Fruit fly (Drosophila melanogaster) whole organism, embryonic: ENCODE measurements around the gene trr.
A peak's percentile ranks its signal among the peaks of the same experiment; 100 is the strongest.

ENCODE experiments used
- Atf3 ChIP-seq: fragments of 200-800 bp; sonication (Bioruptor generic); optimal IDR thresholded peaks from 3 replicates; lab custom pipeline; 2016; ENCODE audit warnings: missing biosample characterization, missing genetic modification characterization
- B-H2 ChIP-seq: fragments of 200-800 bp; sonication (Bioruptor generic); optimal IDR thresholded peaks from 2 replicates; lab custom pipeline; 2018; ENCODE audit warnings: missing biosample characterization, mild to moderate bottlenecking, missing genetic modification characterization
- CG10147 ChIP-seq: fragments of 200-800 bp; sonication (Bioruptor generic); optimal IDR thresholded peaks from 2 replicates; lab custom pipeline; 2019; ENCODE audit warnings: missing biosample characterization, mild to moderate bottlenecking, missing genetic modification characterization, moderate library complexity
- CG10209 ChIP-seq: fragments of 200-800 bp; sonication (Bioruptor generic); optimal IDR thresholded peaks from 3 replicates; lab custom pipeline; 2017; ENCODE audit warnings: missing biosample characterization, mild to moderate bottlenecking, missing genetic modification characterization, missing genetic modification reagents
- CG10462 ChIP-seq: fragments of 200-800 bp; sonication (Bioruptor generic); optimal IDR thresholded peaks from 2 replicates; lab custom pipeline; 2016; ENCODE audit warnings: missing biosample characterization, missing genetic modification characterization
- CG11456 ChIP-seq: fragments of 200-800 bp; sonication (Bioruptor generic); IDR thresholded peaks from 3 replicates; pipeline ENCODE4 v1.3.6; 2022; ENCODE audit warnings: missing biosample characterization, missing genetic modification characterization
- CG11696 ChIP-seq: fragments of 200-800 bp; sonication (Bioruptor generic); IDR thresholded peaks from 2 replicates; pipeline ENCODE4 v1.3.6; 2022; ENCODE audit warnings: missing biosample characterization, missing genetic modification characterization
- CG13287 ChIP-seq: fragments of 200-800 bp; sonication (Bioruptor generic); IDR thresholded peaks from 2 replicates; pipeline ENCODE4 v1.3.6; 2022; ENCODE audit warnings: missing biosample characterization, missing genetic modification characterization; ENCODE audit not compliant: partially characterized antibody
- CG13424 ChIP-seq: fragments of 200-800 bp; sonication (Bioruptor generic); optimal IDR thresholded peaks from 2 replicates; lab custom pipeline; 2019; ENCODE audit warnings: missing biosample characterization, mild to moderate bottlenecking, missing genetic modification characterization, moderate library complexity
- CG14014 ChIP-seq: fragments of 200-800 bp; sonication (Bioruptor generic); IDR thresholded peaks from 2 replicates; pipeline ENCODE4 v1.3.6; 2022; ENCODE audit warnings: missing biosample characterization, missing genetic modification characterization
- CG15269 ChIP-seq: fragments of 200-800 bp; sonication (Bioruptor generic); optimal IDR thresholded peaks from 2 replicates; lab custom pipeline; 2018; ENCODE audit warnings: missing biosample characterization, mild to moderate bottlenecking, missing genetic modification characterization, moderate library complexity
- CG15696 ChIP-seq: fragments of 200-800 bp; sonication (Bioruptor generic); optimal IDR thresholded peaks from 2 replicates; lab custom pipeline; 2019; ENCODE audit warnings: missing biosample characterization, mild to moderate bottlenecking, missing genetic modification characterization, moderate library complexity
- CG2889 ChIP-seq: fragments of 200-800 bp; sonication (Bioruptor generic); IDR thresholded peaks from 3 replicates; pipeline ENCODE4 v1.3.6; 2022; ENCODE audit warnings: missing biosample characterization, missing genetic modification characterization
- CG30431 ChIP-seq: fragments of 200-800 bp; sonication (Bioruptor generic); optimal IDR thresholded peaks from 2 replicates; lab custom pipeline; 2017; ENCODE audit warnings: missing biosample characterization, missing genetic modification characterization
- CG31224 ChIP-seq: fragments of 200-800 bp; sonication (Bioruptor generic); IDR thresholded peaks from 2 replicates; pipeline ENCODE4 v1.3.6; 2022; ENCODE audit warnings: missing biosample characterization, missing genetic modification characterization
- CG4360 ChIP-seq: fragments of 200-800 bp; sonication (Bioruptor generic); IDR thresholded peaks from 2 replicates; pipeline ENCODE4 v1.3.6; 2022; ENCODE audit warnings: missing biosample characterization, missing genetic modification characterization
- CG4404 ChIP-seq: fragments of 200-800 bp; sonication (Bioruptor generic); IDR thresholded peaks from 2 replicates; pipeline ENCODE4 v1.3.6; 2022; ENCODE audit warnings: missing biosample characterization, missing genetic modification characterization
- CG4424 ChIP-seq: fragments of 200-800 bp; sonication (Bioruptor generic); optimal IDR thresholded peaks from 3 replicates; lab custom pipeline; 2016; ENCODE audit warnings: missing biosample characterization, missing genetic modification characterization
- CG6654 ChIP-seq: fragments of 200-800 bp; sonication (Bioruptor generic); optimal IDR thresholded peaks from 2 replicates; lab custom pipeline; 2017; ENCODE audit warnings: missing biosample characterization, mild to moderate bottlenecking, missing genetic modification characterization
- CG6813 ChIP-seq: fragments of 200-800 bp; sonication (Bioruptor generic); optimal IDR thresholded peaks from 2 replicates; lab custom pipeline; 2017; ENCODE audit warnings: missing biosample characterization, missing genetic modification characterization, mild to moderate bottlenecking, moderate library complexity, missing genetic modification reagents
- CG9215 ChIP-seq: fragments of 200-800 bp; sonication (Bioruptor generic); IDR thresholded peaks from 2 replicates; pipeline ENCODE4 v1.3.6; 2022; ENCODE audit warnings: missing biosample characterization, missing genetic modification characterization
- CG9876 ChIP-seq: fragments of 200-800 bp; sonication (Bioruptor generic); optimal IDR thresholded peaks from 2 replicates; lab custom pipeline; 2016; ENCODE audit warnings: missing biosample characterization, missing genetic modification characterization
- D19B ChIP-seq: fragments of 200-800 bp; sonication (Bioruptor generic); optimal IDR thresholded peaks from 2 replicates; lab custom pipeline; 2017; ENCODE audit warnings: missing biosample characterization, mild to moderate bottlenecking, missing genetic modification characterization
- Dfd ChIP-seq, 2 experiments: fragments of >200 bp; optimal IDR thresholded peaks; 2 replicates each; lab custom pipeline; 2017; ENCODE audit warnings: missing biosample characterization in 2 of 2, missing genetic modification characterization in 2 of 2
- Dip3 ChIP-seq: fragments of 200-800 bp; sonication (Bioruptor generic); optimal IDR thresholded peaks from 3 replicates; lab custom pipeline; 2016; ENCODE audit warnings: missing biosample characterization, missing genetic modification characterization
- Ets97D ChIP-seq: fragments of 200-800 bp; sonication (Bioruptor generic); optimal IDR thresholded peaks from 3 replicates; lab custom pipeline; 2016; ENCODE audit warnings: missing biosample characterization, missing genetic modification characterization
- Max ChIP-seq: fragments of 200-800 bp; sonication (Bioruptor generic); optimal IDR thresholded peaks from 2 replicates; lab custom pipeline; 2016; ENCODE audit warnings: missing biosample characterization, mild to moderate bottlenecking, missing genetic modification characterization
- Meics ChIP-seq: fragments of 200-800 bp; sonication (Bioruptor generic); optimal IDR thresholded peaks from 2 replicates; lab custom pipeline; 2017; ENCODE audit warnings: missing biosample characterization, mild to moderate bottlenecking, missing genetic modification characterization
- NFAT ChIP-seq: fragments of 200-800 bp; sonication (Bioruptor generic); IDR thresholded peaks from 2 replicates; pipeline ENCODE4 v1.3.6; 2022; ENCODE audit warnings: missing biosample characterization, missing genetic modification characterization
- NK7.1 ChIP-seq: fragments of 200-800 bp; sonication (Bioruptor generic); optimal IDR thresholded peaks from 3 replicates; lab custom pipeline; 2016; ENCODE audit warnings: missing biosample characterization, missing genetic modification characterization
- Side ChIP-seq: fragments of 200-800 bp; sonication (Bioruptor generic); optimal IDR thresholded peaks from 2 replicates; lab custom pipeline; 2016; ENCODE audit warnings: missing biosample characterization, missing genetic modification characterization
- Sry-δ ChIP-seq: fragments of 200-800 bp; sonication (Bioruptor generic); optimal IDR thresholded peaks from 2 replicates; lab custom pipeline; 2016; ENCODE audit warnings: missing biosample characterization, missing genetic modification characterization
- Taf1 ChIP-seq: fragments of 200-800 bp; sonication (Bioruptor generic); IDR thresholded peaks from 2 replicates; pipeline ENCODE4 v1.3.6; 2022; ENCODE audit warnings: missing biosample characterization, missing genetic modification characterization
- Xrp1 ChIP-seq: fragments of 200-800 bp; sonication (Bioruptor generic); IDR thresholded peaks from 2 replicates; pipeline ENCODE4 v1.3.6; 2022; ENCODE audit warnings: missing biosample characterization, missing genetic modification characterization
- bowl ChIP-seq: fragments of 200-800 bp; sonication (Bioruptor generic); IDR thresholded peaks from 2 replicates; pipeline ENCODE4 v1.3.6; 2022; ENCODE audit warnings: missing biosample characterization, missing genetic modification characterization
- cg ChIP-seq: fragments of 200-800 bp; sonication (Bioruptor generic); optimal IDR thresholded peaks from 3 replicates; lab custom pipeline; 2019; ENCODE audit warnings: missing biosample characterization, mild to moderate bottlenecking, missing genetic modification characterization, moderate library complexity
- chm ChIP-seq: fragments of 200-800 bp; sonication (Bioruptor generic); IDR thresholded peaks from 2 replicates; pipeline ENCODE4 v1.3.6; 2022; ENCODE audit warnings: missing biosample characterization, missing genetic modification characterization
- chn ChIP-seq: fragments of 200-800 bp; sonication (Bioruptor generic); optimal IDR thresholded peaks from 2 replicates; lab custom pipeline; 2016; ENCODE audit warnings: missing biosample characterization, missing genetic modification characterization
- crc ChIP-seq: fragments of 200-800 bp; sonication (Bioruptor generic); optimal IDR thresholded peaks from 2 replicates; lab custom pipeline; 2016; ENCODE audit warnings: missing biosample characterization, missing genetic modification characterization
- dati ChIP-seq: fragments of 200-800 bp; sonication (Bioruptor generic); IDR thresholded peaks from 2 replicates; pipeline ENCODE4 v1.3.6; 2022; ENCODE audit warnings: missing biosample characterization, missing genetic modification characterization
- eve ChIP-seq, 2 experiments: fragments of >200 bp; optimal IDR thresholded peaks; 2 replicates each; lab custom pipeline; 2017; ENCODE audit warnings: missing biosample characterization in 2 of 2, missing genetic modification characterization in 2 of 2
- h ChIP-seq: fragments of >200 bp; optimal IDR thresholded peaks from 2 replicates; lab custom pipeline; 2017
- lab ChIP-seq: fragments of 200-800 bp; sonication (Bioruptor generic); optimal IDR thresholded peaks from 3 replicates; lab custom pipeline; 2017; ENCODE audit warnings: missing biosample characterization, missing genetic modification characterization, mild to moderate bottlenecking, moderate library complexity, missing genetic modification reagents
- lov ChIP-seq, 2 experiments: fragments of 200-800 bp in 1 of 2; fragments of >200 bp in 1 of 2; sonication (Bioruptor generic) in 1 of 2; IDR thresholded peaks in 1 of 2; optimal IDR thresholded peaks in 1 of 2; 2 replicates in 1 of 2; 3 replicates in 1 of 2; pipeline versions ENCODE4 v1.3.6 to Lab custom; 2017 to 2022; ENCODE audit warnings: missing biosample characterization in 1 of 2, missing genetic modification characterization in 1 of 2
- pita ChIP-seq: fragments of 200-800 bp; sonication (Bioruptor generic); optimal IDR thresholded peaks from 2 replicates; lab custom pipeline; 2017; ENCODE audit warnings: missing biosample characterization, mild to moderate bottlenecking, missing genetic modification characterization
- pzg ChIP-seq: fragments of 200-800 bp; sonication (Bioruptor generic); optimal IDR thresholded peaks from 3 replicates; lab custom pipeline; 2018; ENCODE audit warnings: missing biosample characterization, mild to moderate bottlenecking, missing genetic modification characterization, moderate library complexity
- ro ChIP-seq: fragments of 200-800 bp; sonication (Bioruptor generic); IDR thresholded peaks from 2 replicates; pipeline ENCODE4 v1.3.6; 2022; ENCODE audit warnings: missing biosample characterization, missing genetic modification characterization
- salm ChIP-seq: fragments of 200-800 bp; sonication (Bioruptor generic); optimal IDR thresholded peaks from 2 replicates; lab custom pipeline; 2018; ENCODE audit warnings: missing biosample characterization, mild to moderate bottlenecking, missing genetic modification characterization
- sd ChIP-seq: fragments of 200-800 bp; sonication (Bioruptor generic); optimal IDR thresholded peaks from 3 replicates; lab custom pipeline; 2018; ENCODE audit warnings: missing biosample characterization, mild to moderate bottlenecking, missing genetic modification characterization, moderate library complexity
- tll ChIP-seq, 2 experiments: fragments of 200-800 bp in 1 of 2; fragments of >200 bp in 1 of 2; sonication (Bioruptor generic) in 1 of 2; optimal IDR thresholded peaks; 2 replicates each; lab custom pipeline; 2017 to 2019; ENCODE audit warnings: missing biosample characterization in 2 of 2, missing genetic modification characterization in 2 of 2, mild to moderate bottlenecking in 1 of 2, moderate library complexity in 1 of 2
- vvl ChIP-seq: fragments of 200-800 bp; sonication (Bioruptor generic); IDR thresholded peaks from 2 replicates; pipeline ENCODE4 v1.3.6; 2022; ENCODE audit warnings: missing biosample characterization, missing genetic modification characterization

The trr gene

dm6 chrX:1858867-1859266 is 30.9 kb downstream of the trr start, which contains the start of gene Lamtor5 (continued):
- TF ChIP-seq pzg (GFP tag; lab: Kevin White, UChicago) = peak; percentile 55
- no peak for TF ChIP-seq CG9215
- no peak for TF ChIP-seq CG6813
- TF ChIP-seq CG11456 = 0 out of 3 replicates have a peak, but pooled peaks have one; percentile 33
- TF ChIP-seq Dfd (GFP tag; optimal IDR thresholded peaks at IDR 0.05; lab: Kevin White, UChicago) = no peak
- TF ChIP-seq CG13287 = peak; percentile 44
- TF ChIP-seq Taf1 (GFP tag; lab: Robert Waterston, UW) = 0 out of 2 replicates have a peak, but pooled peaks have one; percentile 29
- TF ChIP-seq CG4424 = no peak
- TF ChIP-seq CG15269 (tag; lab: Kevin White, UChicago) = peak; percentile 45
- TF ChIP-seq CG30431 (GFP tag; lab: Kevin White, UChicago) = no peak
- no peak for TF ChIP-seq CG10147 (GFP tag; lab: Kevin White, UChicago)
- no peak for TF ChIP-seq lov (optimal IDR thresholded peaks at IDR 0.05; lab: Kevin White, UChicago)
- no peak for TF ChIP-seq lov (GFP tag; IDR thresholded peaks at IDR 0.05; lab: Robert Waterston, UW)
- TF ChIP-seq NFAT (GFP tag; lab: Robert Waterston, UW) = no peak; the same call in 1 of the 2 replicates
- TF ChIP-seq CG13424 = peak; percentile 50
- no peak for TF ChIP-seq ro (GFP tag; lab: Robert Waterston, UW)
- TF ChIP-seq Dip3 (GFP tag; lab: Kevin White, UChicago) = peak; percentile 30
- TF ChIP-seq Meics = peak; percentile 54
- TF ChIP-seq B-H2 (GFP tag; lab: Kevin White, UChicago) = peak; percentile 1
- no peak for TF ChIP-seq chn (GFP tag; lab: Kevin White, UChicago)
- peak; percentile 14 for TF ChIP-seq Sry-δ (GFP tag; lab: Kevin White, UChicago)
- TF ChIP-seq vvl (GFP tag; lab: Robert Waterston, UW) = 0 out of 2 replicates have a peak, but pooled peaks have one; percentile 28
- TF ChIP-seq tll (GFP tag; optimal IDR thresholded peaks at IDR 0.05; lab: Kevin White, UChicago) = no peak
- no peak for TF ChIP-seq CG10462 (GFP tag; lab: Kevin White, UChicago)
- no peak for TF ChIP-seq CG2889 (GFP tag; lab: Robert Waterston, UW)
- peak; percentile 16 for TF ChIP-seq Atf3 (GFP tag; lab: Kevin White, UChicago)
- peak; percentile 28 for TF ChIP-seq Ets97D (GFP tag; lab: Kevin White, UChicago)
- peak; percentile 1 for TF ChIP-seq D19B (GFP tag; lab: Kevin White, UChicago)
- no peak for TF ChIP-seq pita (GFP tag; lab: Kevin White, UChicago)
- TF ChIP-seq salm (tag; lab: Kevin White, UChicago) = no peak
- TF ChIP-seq lab (GFP tag; lab: Kevin White, UChicago) = peak; percentile 69
- no peak for TF ChIP-seq dati
- TF ChIP-seq sd = peak; percentile 26
- no peak for TF ChIP-seq crc (GFP tag; lab: Kevin White, UChicago)
- no peak for TF ChIP-seq bowl (GFP tag; lab: Robert Waterston, UW)
- peak; percentile 15 for TF ChIP-seq CG15696
- no peak for TF ChIP-seq CG31224 (GFP tag; lab: Robert Waterston, UW)
- TF ChIP-seq h (lab: Kevin White, UChicago) = no peak
- TF ChIP-seq eve (GFP tag; optimal IDR thresholded peaks at IDR 0.05; lab: Kevin White, UChicago) = no peak
- TF ChIP-seq CG6654 = no peak
- TF ChIP-seq CG9876 = no peak
- TF ChIP-seq CG11696 = no peak; the same call in 1 of the 2 replicates
- TF ChIP-seq CG4360 (GFP tag; lab: Robert Waterston, UW) = no peak
- no peak for TF ChIP-seq NK7.1
- no peak for TF ChIP-seq Side (GFP tag; lab: Kevin White, UChicago)
- no peak for TF ChIP-seq chm (GFP tag; lab: Robert Waterston, UW)
- peak; percentile 5 for TF ChIP-seq CG10209 (GFP tag; lab: Kevin White, UChicago)
- peak; percentile 24 for TF ChIP-seq Max (GFP tag; lab: Kevin White, UChicago)
- peak; percentile 34; the same call in 1 of the 2 replicates for TF ChIP-seq CG14014 (GFP tag; lab: Robert Waterston, UW)
- peak; percentile 49; the same call in 1 of the 2 replicates for TF ChIP-seq Xrp1 (GFP tag; lab: Robert Waterston, UW)
- no peak for TF ChIP-seq CG4404 (GFP tag; lab: Robert Waterston, UW)
- TF ChIP-seq cg (GFP tag; lab: Kevin White, UChicago) = no peak
